Fruit fly (Drosophila melanogaster) whole organism, prepupa: ENCODE results near the gene CG9727.

Experiments
- Blimp-1 ChIP-seq: fragments of 200-800 bp; sonication (Bioruptor generic); optimal IDR thresholded peaks from 3 replicates; lab custom pipeline; 2017; ENCODE audit warnings: missing biosample characterization, missing genetic modification characterization, mild to moderate bottlenecking, moderate library complexity, missing genetic modification reagents
- CG10631 ChIP-seq: fragments of 200-800 bp; sonication (Bioruptor generic); optimal IDR thresholded peaks from 2 replicates; lab custom pipeline; 2016; ENCODE audit warnings: missing biosample characterization, missing genetic modification characterization
- CG11762 ChIP-seq: fragments of 200-800 bp; sonication (Bioruptor generic); optimal IDR thresholded peaks from 3 replicates; lab custom pipeline; 2016; ENCODE audit warnings: missing biosample characterization, missing genetic modification characterization; ENCODE audit not compliant: insufficient read depth
- CG16779 ChIP-seq: fragments of 200-800 bp; sonication (Bioruptor generic); optimal IDR thresholded peaks from 3 replicates; lab custom pipeline; 2017; ENCODE audit warnings: missing biosample characterization, mild to moderate bottlenecking, missing genetic modification characterization
- CG31627 ChIP-seq: fragments of 200-800 bp; sonication (Bioruptor generic); optimal IDR thresholded peaks from 3 replicates; lab custom pipeline; 2016; ENCODE audit warnings: missing biosample characterization, missing genetic modification characterization
- CG34406 ChIP-seq: fragments of 200-800 bp; sonication (Bioruptor generic); optimal IDR thresholded peaks from 3 replicates; lab custom pipeline; 2016; ENCODE audit warnings: missing biosample characterization, missing genetic modification characterization
- CG6854 ChIP-seq: fragments of 200-800 bp; sonication (Bioruptor generic); optimal IDR thresholded peaks from 2 replicates; lab custom pipeline; 2017; ENCODE audit warnings: missing biosample characterization, mild to moderate bottlenecking, missing genetic modification characterization
- CG9139 ChIP-seq: fragments of 200-800 bp; sonication (Bioruptor generic); optimal IDR thresholded peaks from 3 replicates; lab custom pipeline; 2017; ENCODE audit warnings: missing biosample characterization, mild to moderate bottlenecking, missing genetic modification characterization
- Hr39 ChIP-seq: fragments of 200-800 bp; sonication (Bioruptor generic); optimal IDR thresholded peaks from 2 replicates; lab custom pipeline; 2016; ENCODE audit warnings: missing biosample characterization, missing genetic modification characterization
- Hr4 ChIP-seq: fragments of 200-800 bp; sonication (Bioruptor generic); optimal IDR thresholded peaks from 3 replicates; lab custom pipeline; 2016; ENCODE audit warnings: missing biosample characterization, missing genetic modification characterization
- Met ChIP-seq: fragments of 200-800 bp; sonication (Bioruptor generic); optimal IDR thresholded peaks from 3 replicates; lab custom pipeline; 2016; ENCODE audit warnings: missing biosample characterization, missing genetic modification characterization
- eg ChIP-seq: fragments of 200-800 bp; sonication (Bioruptor generic); IDR thresholded peaks from 3 replicates; pipeline ENCODE4 v1.3.6; 2022; ENCODE audit warnings: missing biosample characterization, missing genetic modification characterization
- spab ChIP-seq: fragments of 200-800 bp; sonication (Bioruptor generic); optimal IDR thresholded peaks from 2 replicates; lab custom pipeline; 2017; ENCODE audit warnings: missing biosample characterization, mild to moderate bottlenecking, missing genetic modification characterization, missing genetic modification reagents

DNA sequence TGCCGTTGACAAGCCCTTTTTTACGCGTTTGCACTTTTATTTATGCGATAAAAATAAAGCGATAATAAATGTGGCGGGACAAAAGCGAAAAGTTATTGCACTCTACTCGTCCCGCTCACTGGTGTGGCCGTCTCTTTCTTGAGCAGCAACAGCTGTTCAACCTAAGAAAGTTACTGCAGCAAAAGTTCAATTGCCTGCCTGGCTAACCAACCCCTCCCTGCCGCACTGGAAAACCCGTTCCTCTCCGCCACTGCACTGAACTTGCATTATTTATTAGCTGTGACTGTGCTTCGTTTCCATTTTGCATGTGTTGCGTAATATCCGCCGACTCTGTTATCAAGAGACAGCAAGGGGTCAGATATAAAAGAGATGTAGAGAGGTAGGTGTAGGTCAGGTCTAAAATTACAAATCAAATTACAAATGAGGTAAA, 34.7 kb downstream of the CG9727 start:
- TF ChIP-seq CG31627 (GFP tag; lab: Kevin White, UChicago) (no peak), spab (GFP tag; lab: Kevin White, UChicago) (no peak), eg (no peak), CG16779 (no peak), CG11762 (GFP tag; lab: Kevin White, UChicago) (no peak), CG10631 (GFP tag; lab: Kevin White, UChicago) (no peak), CG34406 (GFP tag; lab: Kevin White, UChicago) (no peak), Hr39 (GFP tag; lab: Kevin White, UChicago) (no peak), Met (no peak), CG9139 (no peak), CG6854 (GFP tag; lab: Kevin White, UChicago) (peak; percentile 3), Blimp-1 (GFP tag; lab: Kevin White, UChicago) (peak; percentile 63), Hr4 (GFP tag; lab: Kevin White, UChicago) (no peak)
